Fruit fly (Drosophila melanogaster): ENCODE results near the gene CG4592.

DNA sequence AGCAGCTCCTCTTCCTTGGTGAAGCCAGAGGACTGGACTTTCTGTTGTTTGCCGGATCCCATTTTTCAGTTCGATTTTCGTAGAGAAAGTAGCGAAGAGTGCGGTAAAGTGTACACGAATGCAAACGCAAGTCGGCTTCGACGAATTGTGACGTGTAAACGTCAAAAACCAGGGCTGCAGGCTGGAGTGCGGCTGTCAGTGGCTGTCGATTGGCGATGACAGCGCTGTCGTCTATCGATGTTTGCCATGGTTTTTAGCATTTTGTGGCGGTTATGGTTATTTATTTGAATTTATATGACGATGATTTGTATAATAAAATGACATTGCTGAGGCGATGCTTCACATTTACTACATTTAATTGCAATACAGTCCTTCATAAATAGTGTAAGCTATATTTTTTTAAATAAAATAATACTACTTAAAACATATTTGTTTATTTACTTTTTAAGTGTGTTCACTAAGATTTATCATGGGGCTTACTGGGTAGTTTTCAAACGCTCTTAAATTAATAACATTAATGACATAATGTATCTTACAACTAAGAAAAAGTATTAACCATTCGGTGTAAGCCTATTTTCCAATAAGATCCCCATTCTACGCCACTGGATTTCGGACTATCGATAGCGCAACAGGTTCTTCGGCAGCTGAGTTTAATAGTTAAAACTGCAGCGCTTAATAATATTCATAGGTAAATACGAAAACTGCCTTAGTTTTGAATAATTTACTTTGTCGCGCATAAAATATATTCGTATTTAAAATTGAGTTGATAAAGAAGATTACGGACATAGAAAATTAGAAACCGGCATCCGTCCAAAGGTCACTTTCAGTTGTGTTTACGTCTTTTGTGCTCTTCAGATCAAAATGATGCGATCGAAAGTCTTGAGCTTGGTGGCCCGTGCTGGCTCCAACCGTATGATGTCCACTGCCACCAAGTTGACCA, 3.1 kb upstream of the CG4592 start, which contains the start of the genes CG5885 and CG4598:
- TF ChIP-seq CG8478 (optimal IDR thresholded peaks at IDR 0.05): no peak
- peak in 1 of 2 experiments; percentile 29 for TF ChIP-seq CTCF (optimal IDR thresholded peaks at IDR 0.05)

Data from S2 (cell line).